Fruit fly (Drosophila melanogaster) whole organism, embryonic: Measurements from ENCODE around the gene ps.

Experiments used
- Ada2b ChIP-seq: fragments of 200-800 bp; sonication (Bioruptor generic); IDR thresholded peaks from 2 replicates; pipeline ENCODE4 v1.3.6; 2022; ENCODE audit warnings: missing biosample characterization, missing genetic modification characterization
- CG10979 ChIP-seq: fragments of 200-800 bp; sonication (Bioruptor generic); optimal IDR thresholded peaks from 2 replicates; lab custom pipeline; 2018; ENCODE audit warnings: missing biosample characterization, mild to moderate bottlenecking, missing genetic modification characterization, moderate library complexity
- CG11560 ChIP-seq: fragments of 200-800 bp; sonication (Bioruptor generic); IDR thresholded peaks from 3 replicates; pipeline ENCODE4 v1.3.6; 2022; ENCODE audit warnings: missing biosample characterization, missing genetic modification characterization
- CG12104 ChIP-seq: fragments of 200-800 bp; sonication (Bioruptor generic); optimal IDR thresholded peaks from 3 replicates; lab custom pipeline; 2016; ENCODE audit warnings: missing biosample characterization, missing genetic modification characterization
- CG12299 ChIP-seq: fragments of 200-800 bp; sonication (Bioruptor generic); optimal IDR thresholded peaks from 2 replicates; lab custom pipeline; 2018; ENCODE audit warnings: missing biosample characterization, mild to moderate bottlenecking, missing genetic modification characterization
- CG12659 ChIP-seq: fragments of 200-800 bp; sonication (Bioruptor generic); optimal IDR thresholded peaks from 3 replicates; lab custom pipeline; 2017; ENCODE audit warnings: mild to moderate bottlenecking, missing biosample characterization, missing genetic modification reagents, missing genetic modification characterization
- CG13894 ChIP-seq: fragments of 200-800 bp; sonication (Bioruptor generic); optimal IDR thresholded peaks from 3 replicates; lab custom pipeline; 2018; ENCODE audit warnings: missing biosample characterization, mild to moderate bottlenecking, missing genetic modification characterization, moderate library complexity
- CG18619 ChIP-seq: fragments of 200-800 bp; sonication (Bioruptor generic); optimal IDR thresholded peaks from 3 replicates; lab custom pipeline; 2017; ENCODE audit warnings: missing biosample characterization, mild to moderate bottlenecking, missing genetic modification characterization
- CG2199 ChIP-seq: fragments of 200-800 bp; sonication (Bioruptor generic); IDR thresholded peaks from 3 replicates; pipeline ENCODE4 v1.3.6; 2022; ENCODE audit warnings: missing biosample characterization, missing genetic modification characterization
- CG2875 ChIP-seq: fragments of 200-800 bp; sonication (Bioruptor generic); optimal IDR thresholded peaks from 2 replicates; lab custom pipeline; 2017; ENCODE audit warnings: missing biosample characterization, mild to moderate bottlenecking, missing genetic modification characterization, missing genetic modification reagents
- CG31441 ChIP-seq: fragments of 200-800 bp; sonication (Bioruptor generic); IDR thresholded peaks from 2 replicates; pipeline ENCODE4 v1.3.6; 2022; ENCODE audit warnings: missing biosample characterization, missing genetic modification characterization
- CG6654 ChIP-seq: fragments of 200-800 bp; sonication (Bioruptor generic); optimal IDR thresholded peaks from 2 replicates; lab custom pipeline; 2017; ENCODE audit warnings: missing biosample characterization, mild to moderate bottlenecking, missing genetic modification characterization
- CG6854 ChIP-seq: fragments of 200-800 bp; sonication (Bioruptor generic); optimal IDR thresholded peaks from 3 replicates; lab custom pipeline; 2017; ENCODE audit warnings: missing biosample characterization, mild to moderate bottlenecking, missing genetic modification characterization
- CG7357 ChIP-seq: fragments of 200-800 bp; sonication (Bioruptor generic); IDR thresholded peaks from 3 replicates; pipeline ENCODE4 v1.3.6; 2022; ENCODE audit warnings: missing biosample characterization, missing genetic modification characterization
- CG7556 ChIP-seq: fragments of 200-800 bp; sonication (Bioruptor generic); optimal IDR thresholded peaks from 2 replicates; lab custom pipeline; 2017; ENCODE audit warnings: missing biosample characterization, mild to moderate bottlenecking, missing genetic modification characterization
- D ChIP-seq, 2 experiments: fragments of 200-800 bp in 1 of 2; fragments of >200 bp in 1 of 2; sonication (Bioruptor generic) in 1 of 2; optimal IDR thresholded peaks; 2 replicates in 1 of 2; 3 replicates in 1 of 2; lab custom pipeline; 2017; ENCODE audit warnings: mild to moderate bottlenecking in 1 of 2, missing biosample characterization in 1 of 2, missing genetic modification characterization in 1 of 2, missing genetic modification reagents in 1 of 2
- Dp ChIP-seq: fragments of 200-800 bp; sonication (Bioruptor generic); optimal IDR thresholded peaks from 2 replicates; lab custom pipeline; 2018; ENCODE audit warnings: missing biosample characterization, mild to moderate bottlenecking, missing genetic modification characterization, moderate library complexity
- Eip74EF ChIP-seq, 2 experiments: fragments of 200-800 bp in 1 of 2; fragments of >200 bp in 1 of 2; sonication (Bioruptor generic) in 1 of 2; optimal IDR thresholded peaks; 2 replicates each; lab custom pipeline; 2017 to 2019; ENCODE audit warnings: missing biosample characterization in 2 of 2, missing genetic modification characterization in 2 of 2, mild to moderate bottlenecking in 1 of 2, moderate library complexity in 1 of 2
- HHEX ChIP-seq: fragments of 200-800 bp; sonication (Bioruptor generic); optimal IDR thresholded peaks from 3 replicates; lab custom pipeline; 2017; ENCODE audit warnings: missing biosample characterization, mild to moderate bottlenecking, missing genetic modification characterization, missing genetic modification reagents
- Hmr ChIP-seq: fragments of 200-800 bp; sonication (Bioruptor generic); optimal IDR thresholded peaks from 3 replicates; lab custom pipeline; 2017; ENCODE audit warnings: mild to moderate bottlenecking, missing biosample characterization, missing genetic modification reagents, missing genetic modification characterization
- Hmx ChIP-seq: fragments of 200-800 bp; sonication (Bioruptor generic); optimal IDR thresholded peaks from 2 replicates; lab custom pipeline; 2016; ENCODE audit warnings: missing biosample characterization, missing genetic modification characterization
- Sox102F ChIP-seq: fragments of 200-800 bp; sonication (Bioruptor generic); optimal IDR thresholded peaks from 2 replicates; lab custom pipeline; 2018; ENCODE audit warnings: missing biosample characterization, mild to moderate bottlenecking, missing genetic modification characterization, moderate library complexity
- YL-1 ChIP-seq: fragments of 200-800 bp; sonication (Bioruptor generic); optimal IDR thresholded peaks from 3 replicates; lab custom pipeline; 2017; ENCODE audit warnings: missing biosample characterization, mild to moderate bottlenecking, missing genetic modification characterization
- ab ChIP-seq: fragments of 200-800 bp; sonication (Bioruptor generic); optimal IDR thresholded peaks from 2 replicates; lab custom pipeline; 2016; ENCODE audit warnings: missing biosample characterization, missing genetic modification characterization
- abd-A ChIP-seq: fragments of 200-800 bp; sonication (Bioruptor generic); optimal IDR thresholded peaks from 3 replicates; lab custom pipeline; 2019; ENCODE audit warnings: missing biosample characterization, mild to moderate bottlenecking, missing genetic modification characterization, moderate library complexity
- al ChIP-seq: fragments of 200-800 bp; sonication (Bioruptor generic); IDR thresholded peaks from 2 replicates; pipeline ENCODE4 v1.3.6; 2022; ENCODE audit warnings: missing biosample characterization, missing genetic modification characterization
- ase ChIP-seq: fragments of 200-800 bp; sonication (Bioruptor generic); IDR thresholded peaks from 3 replicates; pipeline ENCODE4 v1.3.6; 2022; ENCODE audit warnings: missing biosample characterization, missing genetic modification characterization
- ato ChIP-seq: fragments of 200-800 bp; sonication (Bioruptor generic); IDR thresholded peaks from 2 replicates; pipeline ENCODE4 v1.3.6; 2022; ENCODE audit warnings: missing biosample characterization, missing genetic modification characterization; ENCODE audit not compliant: partially characterized antibody
- chinmo ChIP-seq: fragments of 200-800 bp; sonication (Bioruptor generic); IDR thresholded peaks from 4 replicates; pipeline ENCODE4 v1.3.6; 2022; ENCODE audit warnings: missing biosample characterization, missing genetic modification characterization; ENCODE audit not compliant: partially characterized antibody
- dan ChIP-seq: fragments of 200-800 bp; sonication (Bioruptor generic); IDR thresholded peaks from 2 replicates; pipeline ENCODE4 v1.3.6; 2022; ENCODE audit warnings: missing biosample characterization, missing genetic modification characterization
- emc ChIP-seq: fragments of 200-800 bp; sonication (Bioruptor generic); optimal IDR thresholded peaks from 2 replicates; lab custom pipeline; 2016; ENCODE audit warnings: missing biosample characterization, missing genetic modification characterization
- fd64A ChIP-seq: fragments of 200-800 bp; sonication (Bioruptor generic); optimal IDR thresholded peaks from 3 replicates; lab custom pipeline; 2018; ENCODE audit warnings: missing biosample characterization, mild to moderate bottlenecking, missing genetic modification characterization
- klu ChIP-seq: fragments of 200-800 bp; sonication (Bioruptor generic); IDR thresholded peaks from 2 replicates; pipeline ENCODE4 v1.3.6; 2022; ENCODE audit warnings: missing biosample characterization, missing genetic modification characterization
- lab ChIP-seq: fragments of 200-800 bp; sonication (Bioruptor generic); optimal IDR thresholded peaks from 3 replicates; lab custom pipeline; 2017; ENCODE audit warnings: missing biosample characterization, missing genetic modification characterization, mild to moderate bottlenecking, moderate library complexity, missing genetic modification reagents
- lbe ChIP-seq: fragments of 200-800 bp; sonication (Bioruptor generic); optimal IDR thresholded peaks from 2 replicates; lab custom pipeline; 2016; ENCODE audit warnings: missing biosample characterization, mild to moderate bottlenecking, missing genetic modification characterization
- lmd ChIP-seq: fragments of 200-800 bp; sonication (Bioruptor generic); IDR thresholded peaks from 2 replicates; pipeline ENCODE4 v1.3.6; 2022; ENCODE audit warnings: missing biosample characterization, missing genetic modification characterization
- nau ChIP-seq: fragments of 200-800 bp; sonication (Bioruptor generic); optimal IDR thresholded peaks from 3 replicates; lab custom pipeline; 2017; ENCODE audit warnings: missing biosample characterization, mild to moderate bottlenecking, missing genetic modification characterization, missing genetic modification reagents
- ranshi ChIP-seq: fragments of 200-800 bp; sonication (Bioruptor generic); IDR thresholded peaks from 2 replicates; pipeline ENCODE4 v1.3.6; 2022; ENCODE audit warnings: missing biosample characterization, missing genetic modification characterization
- rib ChIP-seq: fragments of 200-800 bp; sonication (Bioruptor generic); IDR thresholded peaks from 2 replicates; pipeline ENCODE4 v1.3.6; 2022; ENCODE audit warnings: missing biosample characterization, missing genetic modification characterization
- ro ChIP-seq: fragments of 200-800 bp; sonication (Bioruptor generic); IDR thresholded peaks from 2 replicates; pipeline ENCODE4 v1.3.6; 2022; ENCODE audit warnings: missing biosample characterization, missing genetic modification characterization
- salm ChIP-seq: fragments of 200-800 bp; sonication (Bioruptor generic); optimal IDR thresholded peaks from 2 replicates; lab custom pipeline; 2018; ENCODE audit warnings: missing biosample characterization, mild to moderate bottlenecking, missing genetic modification characterization
- sc ChIP-seq, 3 experiments: fragments of >200 bp in 2 of 3; fragments of 200-800 bp in 1 of 3; sonication (Bioruptor generic) in 1 of 3; optimal IDR thresholded peaks; 2 replicates in 2 of 3; 3 replicates in 1 of 3; lab custom pipeline; 2017; ENCODE audit warnings: mild to moderate bottlenecking in 1 of 3, missing biosample characterization in 1 of 3, missing genetic modification characterization in 1 of 3, missing genetic modification reagents in 1 of 3
- seq ChIP-seq: fragments of 200-800 bp; sonication (Bioruptor generic); IDR thresholded peaks from 2 replicates; pipeline ENCODE4 v1.3.6; 2022; ENCODE audit warnings: missing biosample characterization, missing genetic modification characterization
- sim ChIP-seq: fragments of 200-800 bp; sonication (Bioruptor generic); IDR thresholded peaks from 2 replicates; pipeline ENCODE4 v1.3.6; 2022; ENCODE audit warnings: missing biosample characterization, missing genetic modification characterization
- slp2 ChIP-seq: fragments of 200-800 bp; sonication (Bioruptor generic); optimal IDR thresholded peaks from 2 replicates; lab custom pipeline; 2016; ENCODE audit warnings: missing biosample characterization, missing genetic modification characterization
- sr ChIP-seq: fragments of 200-800 bp; sonication (Bioruptor generic); IDR thresholded peaks from 3 replicates; pipeline ENCODE4 v1.3.6; 2022; ENCODE audit warnings: missing biosample characterization, missing genetic modification characterization
- trem ChIP-seq: fragments of 200-800 bp; optimal IDR thresholded peaks from 3 replicates; lab custom pipeline; 2019; ENCODE audit warnings: missing biosample characterization, mild to moderate bottlenecking, missing genetic modification characterization, moderate library complexity
- twi ChIP-seq: fragments of 200-800 bp; optimal IDR thresholded peaks from 2 replicates; lab custom pipeline; 2019; ENCODE audit warnings: missing biosample characterization, mild to moderate bottlenecking, missing genetic modification characterization, moderate library complexity

ps gene

DNA sequence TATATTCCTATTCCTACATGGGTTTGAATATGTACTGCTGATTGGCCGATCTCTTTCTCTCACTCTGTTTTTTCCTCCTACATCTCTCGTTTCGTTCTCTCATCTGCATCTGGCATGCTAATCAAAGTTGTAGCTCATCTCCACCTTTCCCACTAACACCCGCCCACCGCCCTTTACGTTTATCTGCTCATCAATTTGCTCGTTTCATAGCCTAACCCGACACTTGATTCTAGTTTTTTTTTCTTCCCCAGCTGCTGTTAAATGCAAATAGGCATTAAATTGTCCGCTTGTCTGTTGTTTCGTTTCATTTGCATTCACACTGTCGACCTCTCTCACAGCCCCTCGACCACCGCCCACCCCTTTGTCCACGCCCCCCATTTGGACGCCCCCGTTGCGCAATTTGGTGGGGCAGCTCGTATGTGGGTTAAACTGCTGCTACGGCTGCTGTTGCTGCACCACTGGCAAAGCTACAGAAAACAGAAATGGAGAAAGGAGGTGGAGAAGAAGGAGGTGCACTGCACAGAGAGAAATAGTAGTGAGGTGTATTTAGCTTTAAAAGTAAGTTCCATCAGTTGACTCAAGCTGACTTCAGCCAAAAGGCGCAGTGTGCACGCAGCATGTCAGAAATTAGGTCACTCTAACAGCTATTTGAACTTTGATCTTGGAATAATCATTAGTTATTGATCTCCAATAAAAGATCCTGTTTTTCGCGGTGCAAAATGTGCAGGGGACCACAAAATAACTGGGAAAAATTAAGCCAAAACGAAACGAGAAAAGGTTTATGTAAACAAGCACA lies 2.9 kb downstream of the ps start (continued):
- TF ChIP-seq D (optimal IDR thresholded peaks at IDR 0.05; lab: Kevin White, UChicago) = no peak
- no peak for TF ChIP-seq D (GFP tag; optimal IDR thresholded peaks at IDR 0.05; lab: Kevin White, UChicago)
- TF ChIP-seq ranshi (GFP tag; lab: Robert Waterston, UW) = no peak
- peak; percentile 41 for TF ChIP-seq CG31441
- no peak for TF ChIP-seq seq (GFP tag; lab: Robert Waterston, UW)
- no peak for TF ChIP-seq trem (tag; lab: Kevin White, UChicago)
- no peak for TF ChIP-seq twi (tag; lab: Kevin White, UChicago)
- TF ChIP-seq CG12299 = no peak
- no peak for TF ChIP-seq rib (GFP tag; lab: Robert Waterston, UW)
- no peak for TF ChIP-seq emc
- 0 out of 3 replicates have a peak, but pooled peaks have one; percentile 23 for TF ChIP-seq CG2199
- TF ChIP-seq YL-1 (GFP tag; lab: Kevin White, UChicago) = no peak
- TF ChIP-seq ato (GFP tag; lab: Robert Waterston, UW) = no peak
- TF ChIP-seq CG12659 = no peak
- TF ChIP-seq ro (GFP tag; lab: Robert Waterston, UW) = no peak
- no peak for TF ChIP-seq klu (GFP tag; lab: Robert Waterston, UW)
- no peak for TF ChIP-seq Dp
- TF ChIP-seq nau (GFP tag; lab: Kevin White, UChicago) = peak; percentile 1
- TF ChIP-seq Hmr (GFP tag; lab: Kevin White, UChicago) = no peak
- no peak for TF ChIP-seq sim (GFP tag; lab: Robert Waterston, UW)
- no peak for TF ChIP-seq CG7357
- no peak for TF ChIP-seq salm
- no peak for TF ChIP-seq dan (GFP tag; lab: Robert Waterston, UW)
- no peak for TF ChIP-seq CG7556
- TF ChIP-seq Eip74EF (GFP tag; optimal IDR thresholded peaks at IDR 0.05; lab: Kevin White, UChicago) = no peak
- peak; percentile 34 for TF ChIP-seq abd-A (tag; lab: Kevin White, UChicago)
- TF ChIP-seq fd64A (GFP tag; lab: Kevin White, UChicago) = no peak
- no peak for TF ChIP-seq lbe (GFP tag; lab: Kevin White, UChicago)
- TF ChIP-seq CG12104 (GFP tag; lab: Kevin White, UChicago) = no peak
- no peak for TF ChIP-seq chinmo (GFP tag; lab: Robert Waterston, UW)
- TF ChIP-seq CG10979 (tag; lab: Kevin White, UChicago) = peak; percentile 14
- TF ChIP-seq HHEX (GFP tag; lab: Kevin White, UChicago) = peak; percentile 6
- TF ChIP-seq CG6854 (GFP tag; lab: Kevin White, UChicago) = no peak
- TF ChIP-seq sr (GFP tag; lab: Robert Waterston, UW) = peak; percentile 40; the same call in 1 of the 3 replicates
- TF ChIP-seq sc (optimal IDR thresholded peaks at IDR 0.05; lab: Kevin White, UChicago) = no peak
- no peak for TF ChIP-seq sc (GFP tag; optimal IDR thresholded peaks at IDR 0.05; lab: Kevin White, UChicago)
- no peak for TF ChIP-seq Hmx (GFP tag; lab: Kevin White, UChicago)
- TF ChIP-seq CG13894 (tag; lab: Kevin White, UChicago) = no peak
- TF ChIP-seq al (GFP tag; lab: Robert Waterston, UW) = no peak
- no peak for TF ChIP-seq ase (GFP tag; lab: Robert Waterston, UW)
- TF ChIP-seq ab = no peak
- no peak for TF ChIP-seq slp2 (GFP tag; lab: Kevin White, UChicago)
- TF ChIP-seq CG2875 (GFP tag; lab: Kevin White, UChicago) = peak; percentile 14
- no peak for TF ChIP-seq CG11560 (tag; lab: Robert Waterston, UW)
- TF ChIP-seq CG18619 (GFP tag; lab: Kevin White, UChicago) = no peak
- peak; percentile 44 for TF ChIP-seq Sox102F (GFP tag; lab: Kevin White, UChicago)
- TF ChIP-seq lab (GFP tag; lab: Kevin White, UChicago) = peak; percentile 20
- no peak for TF ChIP-seq Ada2b (GFP tag; lab: Robert Waterston, UW)
- TF ChIP-seq CG6654 = no peak
- peak; percentile 40; the same call in 1 of the 2 replicates for TF ChIP-seq lmd (GFP tag; lab: Robert Waterston, UW)
